Worm (Caenorhabditis elegans) whole organism, midembryonic: ENCODE results near the gene idpp-2.

Experiments
- cog-1 ChIP-seq: sonication (generic microtip); optimal IDR thresholded peaks from 2 replicates; lab custom pipeline; 2016; ENCODE audit warnings: missing genetic modification characterization, missing compliant biosample characterization
- flt-1 ChIP-seq: fragments of 200-800 bp; sonication (Bioruptor generic); IDR thresholded peaks from 2 replicates; pipeline ENCODE4 v1.3.6; 2022; ENCODE audit warnings: missing genetic modification characterization, missing compliant biosample characterization
- klf-2 ChIP-seq: fragments of 200-800 bp; sonication (Bioruptor generic); conservative IDR thresholded peaks from 2 replicates; pipeline ENCODE4 v1.3.6; 2022; ENCODE audit warnings: missing genetic modification reagents, missing genetic modification characterization, missing compliant biosample characterization
- ref-1 ChIP-seq: fragments of 200-800 bp; sonication (Bioruptor generic); conservative IDR thresholded peaks from 2 replicates; pipeline ENCODE4 v1.3.6; 2022; ENCODE audit warnings: missing genetic modification reagents, missing genetic modification characterization, missing compliant biosample characterization
- ztf-23 ChIP-seq: fragments of 200-800 bp; sonication (Bioruptor generic); IDR thresholded peaks from 2 replicates; pipeline ENCODE4 v1.3.6; 2022; ENCODE audit warnings: missing genetic modification reagents, missing genetic modification characterization, missing compliant biosample characterization

- peak; percentile 90 for TF ChIP-seq ztf-23 (GFP tag; lab: Robert Waterston, UW)
- peak; percentile 72 for TF ChIP-seq ref-1 (GFP tag; lab: Robert Waterston, UW)
- peak; percentile 90 for TF ChIP-seq flt-1 (GFP tag; lab: Robert Waterston, UW)
- TF ChIP-seq cog-1 = no peak
- peak; percentile 85 for TF ChIP-seq klf-2
Observed at ce11 chrV:53286-53685, 51.9 kb downstream of the idpp-2 start.
